Fruit fly (Drosophila melanogaster) whole organism, wandering third instar larva: ENCODE data around the gene CG42233.

Experiments used
- Abd-B ChIP-seq: fragments of >200 bp; optimal IDR thresholded peaks from 2 replicates; lab custom pipeline; 2017; ENCODE audit warnings: missing biosample characterization, missing genetic modification characterization
- CG32264 ChIP-seq: fragments of 200-800 bp; sonication (Bioruptor generic); optimal IDR thresholded peaks from 2 replicates; lab custom pipeline; 2016; ENCODE audit warnings: missing biosample characterization, missing genetic modification characterization
- Dif ChIP-seq: fragments of 200-275, 200-300 bp; sonication (Bioruptor generic); optimal IDR thresholded peaks from 2 replicates; lab custom pipeline; 2018; ENCODE audit warnings: missing biosample characterization, missing genetic modification characterization; ENCODE audit not compliant: partially characterized antibody
- Hnf4 ChIP-seq: fragments of 200-800 bp; sonication (Bioruptor generic); optimal IDR thresholded peaks from 2 replicates; lab custom pipeline; 2016; ENCODE audit warnings: missing biosample characterization, mild to moderate bottlenecking, missing genetic modification characterization
- Myc ChIP-seq: fragments of >200 bp; optimal IDR thresholded peaks from 2 replicates; lab custom pipeline; 2017
- br ChIP-seq: fragments of 200-800 bp; sonication (Bioruptor generic); optimal IDR thresholded peaks from 2 replicates; lab custom pipeline; 2016; ENCODE audit warnings: missing biosample characterization, missing genetic modification characterization
- h ChIP-seq: fragments of 200-800 bp; sonication (Bioruptor generic); optimal IDR thresholded peaks from 3 replicates; lab custom pipeline; 2016; ENCODE audit warnings: missing biosample characterization, mild to moderate bottlenecking, missing genetic modification characterization
- lola ChIP-seq: fragments of >200 bp; optimal IDR thresholded peaks from 2 replicates; lab custom pipeline; 2017; ENCODE audit warnings: missing biosample characterization, missing genetic modification characterization
- pan ChIP-seq: fragments of >200 bp; optimal IDR thresholded peaks from 2 replicates; lab custom pipeline; 2017
- psq ChIP-seq: fragments of 200-800 bp; sonication (Bioruptor generic); optimal IDR thresholded peaks from 3 replicates; lab custom pipeline; 2017; ENCODE audit warnings: missing biosample characterization, mild to moderate bottlenecking, missing genetic modification characterization, moderate library complexity
- usp ChIP-seq: fragments of >200 bp; optimal IDR thresholded peaks from 2 replicates; lab custom pipeline; 2017; ENCODE audit warnings: missing biosample characterization, missing genetic modification characterization

- TF ChIP-seq br (GFP tag; lab: Kevin White, UChicago): no peak
- TF ChIP-seq pan: no peak
- no peak for TF ChIP-seq Abd-B
- TF ChIP-seq Myc: no peak
- TF ChIP-seq Hnf4 (GFP tag; lab: Kevin White, UChicago): no peak
- no peak for TF ChIP-seq h (GFP tag; lab: Kevin White, UChicago)
- no peak for TF ChIP-seq CG32264 (GFP tag; lab: Kevin White, UChicago)
- no peak for TF ChIP-seq lola (GFP tag; lab: Kevin White, UChicago)
- no peak for TF ChIP-seq usp (GFP tag; lab: Kevin White, UChicago)
- TF ChIP-seq psq (GFP tag; lab: Kevin White, UChicago): no peak
- no peak for TF ChIP-seq Dif (GFP tag; lab: Kevin White, UChicago)
Measured at dm6 chr3R:31824200-31824599, 19.1 kb upstream of the CG42233 start.
